Fruit fly (Drosophila melanogaster) S2 (cell line): ENCODE measurements around the gene Daxx.

Experiments used
- CG8478 ChIP-seq: fragments of >200 bp; optimal IDR thresholded peaks from 2 replicates; lab custom pipeline; 2018
- CTCF ChIP-seq, 2 experiments: fragments of >200 bp; optimal IDR thresholded peaks; 2 replicates each; lab custom pipeline; 2018

DNA sequence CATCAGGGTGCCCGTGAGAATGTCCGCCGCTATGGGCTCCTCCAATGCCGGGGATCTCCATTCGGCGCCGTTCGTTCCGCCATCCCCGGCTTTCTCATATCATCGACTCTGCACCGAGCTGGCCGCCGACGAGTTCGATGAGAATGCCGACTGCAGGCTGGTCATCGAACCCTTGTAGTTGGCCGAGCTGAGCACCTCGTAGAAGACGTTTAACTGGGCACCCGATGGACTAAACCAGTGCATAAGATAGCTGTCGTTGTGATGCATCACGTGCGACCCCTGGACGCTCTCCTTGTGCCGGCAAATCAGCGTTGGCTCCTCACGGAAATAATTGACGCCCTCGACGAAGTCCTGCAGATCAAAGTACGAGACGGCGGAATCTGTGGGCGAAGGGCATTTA is 31.0 kb upstream of the Daxx start:
- TF ChIP-seq CG8478 (no peak), CTCF (optimal IDR thresholded peaks at IDR 0.05; lab: Kevin White, UChicago) (no peak)
